Worm (Caenorhabditis elegans): Measurements from ENCODE around the gene F58F12.2.

DNA sequence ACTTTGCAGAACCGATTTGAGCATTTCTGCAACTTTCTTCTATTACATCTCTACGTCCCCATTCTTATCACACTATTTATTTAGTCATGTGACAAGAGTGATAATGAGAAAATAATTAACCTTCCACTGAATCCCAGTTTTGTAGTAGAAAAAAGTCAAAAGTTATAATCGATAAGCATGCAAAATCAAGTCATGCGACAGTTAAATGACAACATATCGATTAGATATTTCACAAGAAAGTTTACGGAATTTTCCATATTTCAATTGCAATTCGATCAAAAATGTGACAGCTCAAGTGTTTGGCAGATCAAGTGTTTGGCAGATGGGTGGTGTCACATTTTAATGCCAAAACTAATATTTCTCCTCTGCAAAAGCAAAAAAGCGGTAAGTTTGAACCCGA lies 13.2 kb downstream of the F58F12.2 start:
- TF ChIP-seq elt-2 (tag; optimal IDR thresholded peaks at IDR 0.05) (peak; percentile 78), fkh-10 (GFP tag; optimal IDR thresholded peaks at IDR 0.05) (no peak), nhr-12 (tag; optimal IDR thresholded peaks at IDR 0.05) (no peak), lsy-2 (tag; optimal IDR thresholded peaks at IDR 0.05) (no peak), unc-62 (GFP tag; optimal IDR thresholded peaks at IDR 0.05) (no peak), snpc-4 (tag; optimal IDR thresholded peaks at IDR 0.05) (no peak), tlp-1 (tag; optimal IDR thresholded peaks at IDR 0.05) (no peak), ets-5 (GFP tag; IDR thresholded peaks at IDR 0.05) (no peak), nhr-76 (tag; optimal IDR thresholded peaks at IDR 0.05) (no peak), zag-1 (tag; optimal IDR thresholded peaks at IDR 0.05) (no peak), ces-1 (GFP tag; optimal IDR thresholded peaks at IDR 0.05) (no peak), isw-1 (GFP tag; IDR thresholded peaks at IDR 0.05) (no peak), hpl-2 (GFP tag; optimal IDR thresholded peaks at IDR 0.05) (peak; percentile 29), tbx-2 (tag; optimal IDR thresholded peaks at IDR 0.05) (no peak)
